Worm (Caenorhabditis elegans) whole organism, young adult: Measurements from ENCODE around the gene F54B11.7.

Experiments used
- ceh-40 ChIP-seq: fragments of 200-800 bp; sonication (Bioruptor generic); IDR thresholded peaks from 2 replicates; pipeline ENCODE4 v1.3.6; 2022; ENCODE audit warnings: missing genetic modification characterization, missing compliant biosample characterization
- lin-54 ChIP-seq: fragments of 200-800 bp; sonication (Bioruptor generic); optimal IDR thresholded peaks from 2 replicates; lab custom pipeline; 2018; ENCODE audit warnings: mild to moderate bottlenecking, missing genetic modification characterization, missing compliant biosample characterization
- ztf-18 ChIP-seq: sonication (generic microtip); optimal IDR thresholded peaks from 2 replicates; lab custom pipeline; 2016; ENCODE audit warnings: missing genotype, mild to moderate bottlenecking, missing genetic modification characterization, missing compliant biosample characterization

- no peak for TF ChIP-seq ceh-40 (GFP tag; lab: Robert Waterston, UW)
- TF ChIP-seq ztf-18 (tag; lab: Kevin White, UChicago): no peak
- TF ChIP-seq lin-54 (GFP tag; lab: Kevin White, UChicago): no peak
Measured at ce11 chrX:13590688-13591087, 9.5 kb upstream of the F54B11.7 start.
